Fruit fly (Drosophila melanogaster) whole organism, embryonic: ENCODE measurements around the gene enc.

ENCODE experiments used
- Adf1 ChIP-seq: fragments of 200-800 bp; sonication (Bioruptor generic); IDR thresholded peaks from 2 replicates; pipeline ENCODE4 v1.3.6; 2022; ENCODE audit warnings: missing biosample characterization, missing genetic modification characterization
- Aef1 ChIP-seq: fragments of 200-800 bp; sonication (Bioruptor generic); IDR thresholded peaks from 3 replicates; pipeline ENCODE4 v1.3.6; 2022; ENCODE audit warnings: missing biosample characterization, missing genetic modification characterization
- Antp ChIP-seq: fragments of 200-800 bp; sonication (Bioruptor generic); optimal IDR thresholded peaks from 3 replicates; lab custom pipeline; 2016; ENCODE audit warnings: missing biosample characterization, missing genetic modification characterization
- CG10462 ChIP-seq: fragments of 200-800 bp; sonication (Bioruptor generic); optimal IDR thresholded peaks from 2 replicates; lab custom pipeline; 2016; ENCODE audit warnings: missing biosample characterization, missing genetic modification characterization
- CG14014 ChIP-seq: fragments of 200-800 bp; sonication (Bioruptor generic); IDR thresholded peaks from 2 replicates; pipeline ENCODE4 v1.3.6; 2022; ENCODE audit warnings: missing biosample characterization, missing genetic modification characterization
- CG15073 ChIP-seq: fragments of 200-800 bp; sonication (Bioruptor generic); optimal IDR thresholded peaks from 2 replicates; lab custom pipeline; 2016; ENCODE audit warnings: missing biosample characterization, missing genetic modification characterization
- CG15479 ChIP-seq: fragments of 200-800 bp; sonication (Bioruptor generic); optimal IDR thresholded peaks from 3 replicates; lab custom pipeline; 2019; ENCODE audit warnings: missing biosample characterization, mild to moderate bottlenecking, missing genetic modification characterization, moderate library complexity
- CG17359 ChIP-seq: fragments of 200-800 bp; sonication (Bioruptor generic); optimal IDR thresholded peaks from 3 replicates; lab custom pipeline; 2018; ENCODE audit warnings: missing biosample characterization, mild to moderate bottlenecking, missing genetic modification characterization, moderate library complexity
- CG18262 ChIP-seq: fragments of 200-800 bp; optimal IDR thresholded peaks from 3 replicates; lab custom pipeline; 2019; ENCODE audit warnings: missing biosample characterization, mild to moderate bottlenecking, missing genetic modification characterization, moderate library complexity
- CG2202 ChIP-seq: fragments of 200-800 bp; sonication (Bioruptor generic); optimal IDR thresholded peaks from 2 replicates; lab custom pipeline; 2018; ENCODE audit warnings: missing biosample characterization, mild to moderate bottlenecking, missing genetic modification characterization
- CG2712 ChIP-seq: fragments of 200-800 bp; optimal IDR thresholded peaks from 3 replicates; lab custom pipeline; 2019; ENCODE audit warnings: missing biosample characterization, mild to moderate bottlenecking, missing genetic modification characterization, moderate library complexity
- CG2875 ChIP-seq: fragments of 200-800 bp; sonication (Bioruptor generic); optimal IDR thresholded peaks from 2 replicates; lab custom pipeline; 2017; ENCODE audit warnings: missing biosample characterization, mild to moderate bottlenecking, missing genetic modification characterization, missing genetic modification reagents
- CG30403 ChIP-seq: fragments of 200-800 bp; sonication (Bioruptor generic); optimal IDR thresholded peaks from 3 replicates; lab custom pipeline; 2016; ENCODE audit warnings: missing biosample characterization, missing genetic modification characterization
- CG4617 ChIP-seq: fragments of 200-800 bp; sonication (Bioruptor generic); optimal IDR thresholded peaks from 3 replicates; lab custom pipeline; 2016; ENCODE audit warnings: missing biosample characterization, missing genetic modification characterization, borderline replicate concordance
- CG5953 ChIP-seq: fragments of 200-800 bp; sonication (Bioruptor generic); IDR thresholded peaks from 2 replicates; pipeline ENCODE4 v1.3.6; 2022; ENCODE audit warnings: missing biosample characterization, missing genetic modification characterization
- Dek ChIP-seq: fragments of 200-800 bp; sonication (Bioruptor generic); optimal IDR thresholded peaks from 3 replicates; lab custom pipeline; 2019; ENCODE audit warnings: missing biosample characterization, mild to moderate bottlenecking, missing genetic modification characterization, moderate library complexity
- Dip2 ChIP-seq: fragments of 200-800 bp; sonication (Bioruptor generic); IDR thresholded peaks from 2 replicates; pipeline ENCODE4 v1.3.6; 2022; ENCODE audit warnings: missing biosample characterization, missing genetic modification characterization
- Drgx ChIP-seq: fragments of 200-800 bp; sonication (Bioruptor generic); IDR thresholded peaks from 2 replicates; pipeline ENCODE4 v1.3.6; 2022; ENCODE audit warnings: missing biosample characterization, missing genetic modification characterization
- GATAe ChIP-seq: fragments of 200-800 bp; sonication (Bioruptor generic); conservative IDR thresholded peaks from 2 replicates; pipeline ENCODE4 v1.3.6; 2022; ENCODE audit warnings: missing biosample characterization, missing genetic modification characterization
- HLH3B ChIP-seq: fragments of 200-800 bp; sonication (Bioruptor generic); IDR thresholded peaks from 2 replicates; pipeline ENCODE4 v1.3.6; 2022; ENCODE audit warnings: missing biosample characterization, missing genetic modification characterization
- HLH4C ChIP-seq: fragments of 200-800 bp; sonication (Bioruptor generic); IDR thresholded peaks from 3 replicates; pipeline ENCODE4 v1.3.6; 2022; ENCODE audit warnings: missing biosample characterization, missing genetic modification characterization; ENCODE audit not compliant: partially characterized antibody
- Hey ChIP-seq: fragments of 200-800 bp; sonication (Bioruptor generic); optimal IDR thresholded peaks from 3 replicates; lab custom pipeline; 2018; ENCODE audit warnings: missing biosample characterization, mild to moderate bottlenecking, missing genetic modification characterization
- Hr3 ChIP-seq: fragments of 200-800 bp; sonication (Bioruptor generic); optimal IDR thresholded peaks from 3 replicates; lab custom pipeline; 2016; ENCODE audit warnings: missing biosample characterization, missing genetic modification characterization
- Hr51 ChIP-seq, 2 experiments: fragments of 200-800 bp; sonication (Bioruptor generic); optimal IDR thresholded peaks; 2 replicates in 1 of 2; 3 replicates in 1 of 2; lab custom pipeline; 2016 to 2018; ENCODE audit warnings: missing biosample characterization in 2 of 2, missing genetic modification characterization in 2 of 2, mild to moderate bottlenecking in 1 of 2, moderate library complexity in 1 of 2
- Oaz ChIP-seq: fragments of 200-800 bp; sonication (Bioruptor generic); IDR thresholded peaks from 2 replicates; pipeline ENCODE4 v1.3.6; 2022; ENCODE audit warnings: missing biosample characterization, missing genetic modification characterization
- Poxn ChIP-seq: fragments of 200-800 bp; sonication (Bioruptor generic); IDR thresholded peaks from 2 replicates; pipeline ENCODE4 v1.3.6; 2022; ENCODE audit warnings: missing biosample characterization, missing genetic modification characterization
- Rx ChIP-seq: fragments of 200-800 bp; sonication (Bioruptor generic); IDR thresholded peaks from 2 replicates; pipeline ENCODE4 v1.3.6; 2022; ENCODE audit warnings: missing biosample characterization, missing genetic modification characterization
- Trl ChIP-seq, 3 experiments: fragments of >200 bp in 2 of 3; fragments of 200-800 bp in 1 of 3; sonication (Bioruptor generic) in 1 of 3; optimal IDR thresholded peaks; 2 replicates in 1 of 3; 3 replicates in 2 of 3; lab custom pipeline; 2016 to 2017; ENCODE audit warnings: missing biosample characterization in 1 of 3, missing genetic modification characterization in 1 of 3
- Xbp1 ChIP-seq: fragments of 200-800 bp; sonication (Bioruptor generic); optimal IDR thresholded peaks from 3 replicates; lab custom pipeline; 2016; ENCODE audit warnings: missing biosample characterization, mild to moderate bottlenecking, missing genetic modification characterization
- btn ChIP-seq: fragments of 200-800 bp; sonication (Bioruptor generic); optimal IDR thresholded peaks from 2 replicates; lab custom pipeline; 2016; ENCODE audit warnings: missing biosample characterization, missing genetic modification characterization
- ci ChIP-seq: fragments of 200-800 bp; sonication (Bioruptor generic); IDR thresholded peaks from 3 replicates; pipeline ENCODE4 v1.3.6; 2022; ENCODE audit warnings: missing biosample characterization, missing genetic modification characterization
- da ChIP-seq: fragments of 200-800 bp; sonication (Bioruptor generic); optimal IDR thresholded peaks from 2 replicates; lab custom pipeline; 2016; ENCODE audit warnings: missing biosample characterization, missing genetic modification characterization
- dmrt99B ChIP-seq: fragments of 200-800 bp; sonication (Bioruptor generic); optimal IDR thresholded peaks from 2 replicates; lab custom pipeline; 2018; ENCODE audit warnings: missing biosample characterization, mild to moderate bottlenecking, missing genetic modification characterization, moderate library complexity
- fd3F ChIP-seq: fragments of 200-800 bp; sonication (Bioruptor generic); optimal IDR thresholded peaks from 2 replicates; lab custom pipeline; 2018; ENCODE audit warnings: missing biosample characterization, mild to moderate bottlenecking, missing genetic modification characterization, moderate library complexity
- grn ChIP-seq: fragments of 200-800 bp; sonication (Bioruptor generic); optimal IDR thresholded peaks from 3 replicates; lab custom pipeline; 2017; ENCODE audit warnings: missing biosample characterization, missing genetic modification characterization
- gsb-n ChIP-seq: fragments of 200-800 bp; sonication (Bioruptor generic); optimal IDR thresholded peaks from 3 replicates; lab custom pipeline; 2018; ENCODE audit warnings: missing biosample characterization, mild to moderate bottlenecking, missing genetic modification characterization
- ind ChIP-seq: fragments of 200-800 bp; sonication (Bioruptor generic); optimal IDR thresholded peaks from 3 replicates; lab custom pipeline; 2016; ENCODE audit warnings: missing biosample characterization, missing genetic modification characterization
- jing ChIP-seq: fragments of 200-800 bp; sonication (Bioruptor generic); optimal IDR thresholded peaks from 2 replicates; lab custom pipeline; 2018; ENCODE audit warnings: missing biosample characterization, mild to moderate bottlenecking, missing genetic modification characterization
- lbe ChIP-seq: fragments of 200-800 bp; sonication (Bioruptor generic); optimal IDR thresholded peaks from 2 replicates; lab custom pipeline; 2016; ENCODE audit warnings: missing biosample characterization, mild to moderate bottlenecking, missing genetic modification characterization
- lov ChIP-seq, 2 experiments: fragments of 200-800 bp in 1 of 2; fragments of >200 bp in 1 of 2; sonication (Bioruptor generic) in 1 of 2; IDR thresholded peaks in 1 of 2; optimal IDR thresholded peaks in 1 of 2; 2 replicates in 1 of 2; 3 replicates in 1 of 2; pipeline versions ENCODE4 v1.3.6 to Lab custom; 2017 to 2022; ENCODE audit warnings: missing biosample characterization in 1 of 2, missing genetic modification characterization in 1 of 2
- onecut ChIP-seq: fragments of 200-800 bp; sonication (Bioruptor generic); IDR thresholded peaks from 2 replicates; pipeline ENCODE4 v1.3.6; 2022; ENCODE audit warnings: missing biosample characterization, missing genetic modification characterization
- p53 ChIP-seq: fragments of 200-800 bp; sonication (Bioruptor generic); optimal IDR thresholded peaks from 2 replicates; lab custom pipeline; 2016; ENCODE audit warnings: missing biosample characterization, missing genetic modification characterization
- ro ChIP-seq: fragments of 200-800 bp; sonication (Bioruptor generic); IDR thresholded peaks from 2 replicates; pipeline ENCODE4 v1.3.6; 2022; ENCODE audit warnings: missing biosample characterization, missing genetic modification characterization
- sd ChIP-seq: fragments of 200-800 bp; sonication (Bioruptor generic); optimal IDR thresholded peaks from 3 replicates; lab custom pipeline; 2018; ENCODE audit warnings: missing biosample characterization, mild to moderate bottlenecking, missing genetic modification characterization, moderate library complexity
- tgo ChIP-seq: fragments of 200-800 bp; sonication (Bioruptor generic); IDR thresholded peaks from 3 replicates; pipeline ENCODE4 v1.3.6; 2022; ENCODE audit warnings: missing biosample characterization, missing genetic modification characterization
- toy ChIP-seq: fragments of 200-800 bp; sonication (Bioruptor generic); IDR thresholded peaks from 2 replicates; pipeline ENCODE4 v1.3.6; 2022; ENCODE audit warnings: missing biosample characterization, missing genetic modification characterization
- unc-4 ChIP-seq: fragments of 200-800 bp; sonication (Bioruptor generic); IDR thresholded peaks from 2 replicates; pipeline ENCODE4 v1.3.6; 2022; ENCODE audit warnings: missing biosample characterization, missing genetic modification characterization; ENCODE audit not compliant: partially characterized antibody
- yki ChIP-seq: fragments of >200 bp; optimal IDR thresholded peaks from 3 replicates; lab custom pipeline; 2018
- zen2 ChIP-seq: fragments of 200-800 bp; sonication (Bioruptor generic); IDR thresholded peaks from 3 replicates; pipeline ENCODE4 v1.3.6; 2022; ENCODE audit warnings: missing biosample characterization, missing genetic modification characterization; ENCODE audit not compliant: partially characterized antibody

Gene enc

dm6 chr3L:3862504-3863380 is 44.3 kb downstream of the enc start (continued):
- TF ChIP-seq btn (GFP tag; lab: Kevin White, UChicago) = peak; percentile 65
- TF ChIP-seq Drgx (GFP tag; lab: Robert Waterston, UW) = no peak
- TF ChIP-seq CG15479 (GFP tag; lab: Kevin White, UChicago) = no peak
- peak; percentile 71 for TF ChIP-seq jing
- TF ChIP-seq ind (GFP tag; lab: Kevin White, UChicago) = peak; percentile 43
- TF ChIP-seq HLH4C = no peak
- peak; percentile 32 for TF ChIP-seq da
- TF ChIP-seq onecut = peak; percentile 59
- TF ChIP-seq toy (GFP tag; lab: Robert Waterston, UW) = no peak
- no peak for TF ChIP-seq Oaz
- no peak for TF ChIP-seq yki (lab: Kevin White, UChicago)
- peak; percentile 69 for TF ChIP-seq dmrt99B (tag; lab: Kevin White, UChicago)
- peak; percentile 4 for TF ChIP-seq sd (tag; lab: Kevin White, UChicago)
- TF ChIP-seq lov (optimal IDR thresholded peaks at IDR 0.05; lab: Kevin White, UChicago) = no peak
- TF ChIP-seq lov (GFP tag; IDR thresholded peaks at IDR 0.05; lab: Robert Waterston, UW) = peak; percentile 73; the same call in 1 of the 3 replicates
- no peak for TF ChIP-seq GATAe (GFP tag; lab: Robert Waterston, UW)
- peak; percentile 51; the same call in 1 of the 3 replicates for TF ChIP-seq tgo (GFP tag; lab: Robert Waterston, UW)
- TF ChIP-seq Rx (GFP tag; lab: Robert Waterston, UW) = no peak
- no peak for TF ChIP-seq CG15073 (GFP tag; lab: Kevin White, UChicago)
- TF ChIP-seq CG2875 (GFP tag; lab: Kevin White, UChicago) = peak; percentile 22
- TF ChIP-seq Dek = no peak
- no peak for TF ChIP-seq unc-4 (GFP tag; lab: Robert Waterston, UW)
- TF ChIP-seq p53 (GFP tag; lab: Kevin White, UChicago) = no peak
- peak; percentile 84 for TF ChIP-seq CG2712 (tag; lab: Kevin White, UChicago)
- no peak for TF ChIP-seq ro (GFP tag; lab: Robert Waterston, UW)
- no peak for TF ChIP-seq Poxn
- no peak for TF ChIP-seq zen2 (GFP tag; lab: Robert Waterston, UW)
- TF ChIP-seq fd3F (GFP tag; lab: Kevin White, UChicago) = no peak
- no peak for TF ChIP-seq CG5953 (GFP tag; lab: Robert Waterston, UW)
- TF ChIP-seq lbe (GFP tag; lab: Kevin White, UChicago) = no peak
- no peak for TF ChIP-seq Dip2 (GFP tag; lab: Robert Waterston, UW)
- TF ChIP-seq grn (GFP tag; lab: Kevin White, UChicago) = peak; percentile 81
- TF ChIP-seq Aef1 (GFP tag; lab: Robert Waterston, UW) = no peak
- peak; percentile 58; the same call in 1 of the 2 replicates for TF ChIP-seq HLH3B (GFP tag; lab: Robert Waterston, UW)
- TF ChIP-seq ci (GFP tag; lab: Robert Waterston, UW) = peak; percentile 80
- no peak for TF ChIP-seq Hey (tag; lab: Kevin White, UChicago)
- peak; percentile 29 to 59 for TF ChIP-seq Hr51 (GFP tag; optimal IDR thresholded peaks at IDR 0.05; lab: Kevin White, UChicago)
- no peak for TF ChIP-seq Trl (optimal IDR thresholded peaks at IDR 0.05; lab: Kevin White, UChicago)
- TF ChIP-seq Trl (GFP tag; optimal IDR thresholded peaks at IDR 0.05; lab: Kevin White, UChicago) = no peak
- no peak for TF ChIP-seq Antp (GFP tag; lab: Kevin White, UChicago)
- peak; percentile 63 for TF ChIP-seq CG10462
- peak; percentile 67 for TF ChIP-seq Hr3
- TF ChIP-seq CG14014 (GFP tag; lab: Robert Waterston, UW) = no peak
- TF ChIP-seq Adf1 (GFP tag; lab: Robert Waterston, UW) = no peak
- peak; percentile 8 for TF ChIP-seq CG4617
- peak; percentile 35 for TF ChIP-seq CG30403
- peak; percentile 83 for TF ChIP-seq CG18262
- TF ChIP-seq CG2202 (tag; lab: Kevin White, UChicago) = peak; percentile 76
- TF ChIP-seq Xbp1 (GFP tag; lab: Kevin White, UChicago) = peak; percentile 74
- TF ChIP-seq CG17359 (tag; lab: Kevin White, UChicago) = peak; percentile 40
- TF ChIP-seq gsb-n (tag; lab: Kevin White, UChicago) = peak; percentile 61
